Worm (Caenorhabditis elegans): ENCODE results near the gene fat-3.

The fat-3 gene

DNA sequence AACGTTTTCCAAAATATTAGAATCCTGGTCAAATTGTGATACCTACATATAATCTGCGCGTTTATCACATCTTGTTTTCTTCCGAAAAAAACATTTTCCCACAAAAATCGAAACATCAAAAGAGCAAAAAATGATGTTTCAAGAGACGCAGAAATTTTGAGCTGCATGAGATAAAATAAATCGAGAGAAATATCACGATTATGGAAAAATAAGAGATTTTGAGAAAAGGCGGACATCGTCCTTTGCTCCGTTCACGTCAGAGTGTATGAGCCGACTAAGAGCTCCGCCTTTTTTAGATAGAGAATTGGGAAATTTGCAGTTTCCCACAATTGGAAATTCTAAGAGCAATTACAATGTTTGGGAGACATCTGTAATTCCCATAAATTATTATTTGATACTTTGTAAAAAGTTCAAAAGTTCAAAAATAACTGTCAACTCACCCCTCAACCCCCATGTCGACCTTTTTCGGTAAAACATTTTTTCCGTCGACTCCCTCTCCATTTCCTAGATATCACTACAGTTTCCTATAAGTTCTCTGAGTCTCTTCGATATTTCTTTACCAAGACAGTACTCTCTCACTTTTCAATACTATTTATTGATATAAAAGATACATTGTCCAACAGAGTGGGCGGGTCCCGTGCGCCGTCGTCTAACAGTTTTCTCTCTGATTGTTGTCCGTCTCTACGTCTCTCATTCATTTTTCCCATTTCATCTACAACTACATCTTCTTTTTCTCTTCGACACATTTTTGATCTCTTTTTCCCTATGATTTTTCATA lies 46.0 kb upstream of the fat-3 start (continued):
- peak; percentile 15 for TF ChIP-seq snpc-4 (tag; optimal IDR thresholded peaks at IDR 0.05)
- no peak for TF ChIP-seq ceh-8 (GFP tag; optimal IDR thresholded peaks at IDR 0.05)
- no peak for TF ChIP-seq skn-1 (tag; optimal IDR thresholded peaks at IDR 0.05)
- no peak for TF ChIP-seq ets-5 (GFP tag; IDR thresholded peaks at IDR 0.05)
- TF ChIP-seq mab-9 (GFP tag; IDR thresholded peaks at IDR 0.05): no peak
- peak; percentile 70 for TF ChIP-seq lin-14 (GFP tag; optimal IDR thresholded peaks at IDR 0.05)
- no peak for TF ChIP-seq mef-2 (tag; optimal IDR thresholded peaks at IDR 0.05)
- TF ChIP-seq fkh-10 (GFP tag; optimal IDR thresholded peaks at IDR 0.05): no peak
- TF ChIP-seq unc-62 (GFP tag; optimal IDR thresholded peaks at IDR 0.05): no peak
- TF ChIP-seq ces-1 (GFP tag; optimal IDR thresholded peaks at IDR 0.05): no peak
- TF ChIP-seq C16A3.4 (tag; optimal IDR thresholded peaks at IDR 0.05): peak; percentile 25
- TF ChIP-seq ceh-63 (GFP tag; optimal IDR thresholded peaks at IDR 0.05): no peak
- TF ChIP-seq tbx-2 (tag; optimal IDR thresholded peaks at IDR 0.05): peak; percentile 58
- TF ChIP-seq hpl-2 (GFP tag; optimal IDR thresholded peaks at IDR 0.05): no peak
- no peak for TF ChIP-seq unc-30 (tag; optimal IDR thresholded peaks at IDR 0.05)
- no peak for TF ChIP-seq zag-1 (tag; optimal IDR thresholded peaks at IDR 0.05)
- no peak for TF ChIP-seq sup-37 (GFP tag; optimal IDR thresholded peaks at IDR 0.05)
- TF ChIP-seq lin-15B (tag; optimal IDR thresholded peaks at IDR 0.05): no peak
- TF ChIP-seq fos-1 (tag; optimal IDR thresholded peaks at IDR 0.05): no peak
- TF ChIP-seq aha-1 (tag; optimal IDR thresholded peaks at IDR 0.05): no peak
- no peak for TF ChIP-seq nhr-28 (tag; optimal IDR thresholded peaks at IDR 0.05)
- TF ChIP-seq snu-23 (GFP tag; optimal IDR thresholded peaks at IDR 0.05): peak; percentile 76
- TF ChIP-seq ceh-88 (GFP tag; IDR thresholded peaks at IDR 0.05): no peak
- no peak for TF ChIP-seq nhr-11 (tag; optimal IDR thresholded peaks at IDR 0.05)
- peak in 1 of 2 experiments; percentile 19 for TF ChIP-seq mdl-1 (tag; optimal IDR thresholded peaks at IDR 0.05)
- TF ChIP-seq nhr-85 (tag): peak; percentile 90
- TF ChIP-seq fkh-4 (tag; optimal IDR thresholded peaks at IDR 0.05; ENCODE audit: borderline replicate concordance): no peak
- no peak for TF ChIP-seq unc-130 (tag; optimal IDR thresholded peaks at IDR 0.05)
- no peak for TF ChIP-seq sox-4 (tag; optimal IDR thresholded peaks at IDR 0.05)
- no peak for TF ChIP-seq grh-1 (GFP tag; IDR thresholded peaks at IDR 0.05)
- TF ChIP-seq nhr-84 (tag; optimal IDR thresholded peaks at IDR 0.05): no peak
- TF ChIP-seq nhr-76 (tag; optimal IDR thresholded peaks at IDR 0.05): no peak
- no peak for TF ChIP-seq alr-1 (tag; optimal IDR thresholded peaks at IDR 0.05; ENCODE audit: borderline replicate concordance)
- TF ChIP-seq hlh-4 (tag; optimal IDR thresholded peaks at IDR 0.05): no peak
- TF ChIP-seq lsy-2 (tag; optimal IDR thresholded peaks at IDR 0.05): peak; percentile 29 to 57
- TF ChIP-seq swsn-7 (tag; optimal IDR thresholded peaks at IDR 0.05): peak; percentile 22
- no peak for TF ChIP-seq lin-13 (GFP tag; optimal IDR thresholded peaks at IDR 0.05)
- no peak for TF ChIP-seq pqm-1 (tag; optimal IDR thresholded peaks at IDR 0.05)
- TF ChIP-seq nhr-19 (GFP tag; conservative IDR thresholded peaks at IDR 0.05): peak; percentile 28
- TF ChIP-seq ztf-4 (tag; optimal IDR thresholded peaks at IDR 0.05): peak; percentile 41

ce11 chrIV:9757425-9757740 lies 45.4 kb upstream of the fat-3 start, which contains the start of gene nhr-97:
Gene nhr-97 (plus strand): TSS chrIV:9757641.
- no peak for TF ChIP-seq sptf-1 (tag; optimal IDR thresholded peaks at IDR 0.05)
- TF ChIP-seq elt-3 (tag; optimal IDR thresholded peaks at IDR 0.05): no peak
- no peak for TF ChIP-seq hlh-4 (tag; optimal IDR thresholded peaks at IDR 0.05)
- TF ChIP-seq unc-62 (GFP tag; optimal IDR thresholded peaks at IDR 0.05): no peak
- TF ChIP-seq nhr-19 (GFP tag; conservative IDR thresholded peaks at IDR 0.05): no peak
- TF ChIP-seq pax-3 (tag; optimal IDR thresholded peaks at IDR 0.05): no peak
- TF ChIP-seq lin-14 (GFP tag; optimal IDR thresholded peaks at IDR 0.05): no peak
- no peak for TF ChIP-seq nhr-71 (tag; optimal IDR thresholded peaks at IDR 0.05)
- no peak for TF ChIP-seq Y116A8C.19 (tag; optimal IDR thresholded peaks at IDR 0.05; ENCODE audit: borderline replicate concordance)
- TF ChIP-seq nhr-12 (tag; optimal IDR thresholded peaks at IDR 0.05): no peak
- no peak for TF ChIP-seq zag-1 (tag; optimal IDR thresholded peaks at IDR 0.05)
- TF ChIP-seq rnt-1 (tag; optimal IDR thresholded peaks at IDR 0.05): no peak
